Worm (Caenorhabditis elegans) whole organism, late embryonic: ENCODE results near the gene F18E9.3.
A peak's percentile ranks its signal among the peaks of the same experiment; 100 is the strongest.

ENCODE experiments used
- C08G9.2 ChIP-seq: sonication (generic microtip); optimal IDR thresholded peaks from 2 replicates; lab custom pipeline; 2016; ENCODE audit warnings: mild to moderate bottlenecking, missing genetic modification characterization, moderate library complexity, missing compliant biosample characterization
- C38D4.7 ChIP-seq: fragments of 200-800 bp; sonication (Bioruptor generic); optimal IDR thresholded peaks from 2 replicates; lab custom pipeline; 2018; ENCODE audit warnings: mild to moderate bottlenecking, missing genetic modification characterization, moderate library complexity, missing compliant biosample characterization
- Y22D7AL.16 ChIP-seq: sonication (generic microtip); optimal IDR thresholded peaks from 2 replicates; lab custom pipeline; 2016; ENCODE audit warnings: missing genetic modification characterization, missing compliant biosample characterization
- ceh-14 ChIP-seq: sonication (generic microtip); optimal IDR thresholded peaks from 2 replicates; lab custom pipeline; 2016; ENCODE audit warnings: missing genotype, missing genetic modification characterization, missing compliant biosample characterization
- ceh-18 ChIP-seq: sonication (generic microtip); optimal IDR thresholded peaks from 2 replicates; lab custom pipeline; 2016; ENCODE audit warnings: missing genetic modification characterization, missing compliant biosample characterization
- ceh-2 ChIP-seq: sonication (generic microtip); optimal IDR thresholded peaks from 2 replicates; lab custom pipeline; 2016; ENCODE audit warnings: missing genotype, missing genetic modification characterization, missing compliant biosample characterization
- ceh-22 ChIP-seq: sonication (generic microtip); optimal IDR thresholded peaks from 2 replicates; lab custom pipeline; 2017; ENCODE audit warnings: missing biosample characterization, missing genetic modification characterization
- ceh-24 ChIP-seq: sonication (generic microtip); optimal IDR thresholded peaks from 2 replicates; lab custom pipeline; 2016; ENCODE audit warnings: mild to moderate bottlenecking, missing genetic modification characterization, missing compliant biosample characterization
- ceh-30 ChIP-seq: fragments of 150-350 bp; optimal IDR thresholded peaks from 2 replicates; lab custom pipeline; 2014; ENCODE audit warnings: missing biosample characterization, missing genetic modification characterization
- ceh-31 ChIP-seq: sonication (generic microtip); optimal IDR thresholded peaks from 2 replicates; lab custom pipeline; 2016; ENCODE audit warnings: missing genetic modification characterization, missing compliant biosample characterization
- ceh-34 ChIP-seq: sonication (generic microtip); optimal IDR thresholded peaks from 2 replicates; lab custom pipeline; 2016; ENCODE audit warnings: mild to moderate bottlenecking, missing genetic modification characterization, missing compliant biosample characterization
- ceh-45 ChIP-seq: fragments of 200-800 bp; sonication (Bioruptor generic); IDR thresholded peaks from 2 replicates; pipeline ENCODE4 v1.3.6; 2022; ENCODE audit warnings: missing genetic modification reagents, missing genetic modification characterization, missing compliant biosample characterization
- ceh-6 ChIP-seq: fragments of 200-800 bp; sonication (Bioruptor generic); optimal IDR thresholded peaks from 2 replicates; lab custom pipeline; 2018; ENCODE audit warnings: mild to moderate bottlenecking, missing genetic modification characterization, missing compliant biosample characterization
- dmd-4 ChIP-seq: sonication (generic microtip); optimal IDR thresholded peaks from 2 replicates; lab custom pipeline; 2016; ENCODE audit warnings: borderline replicate concordance, missing genetic modification characterization, missing compliant biosample characterization
- elt-2 ChIP-seq: sonication (generic microtip); optimal IDR thresholded peaks from 2 replicates; lab custom pipeline; 2016; ENCODE audit warnings: missing genetic modification reagents, missing genetic modification characterization, missing compliant biosample characterization
- ets-4 ChIP-seq: sonication (generic microtip); optimal IDR thresholded peaks from 2 replicates; lab custom pipeline; 2016; ENCODE audit warnings: missing genetic modification characterization, missing compliant biosample characterization
- eyg-1 ChIP-seq: sonication (generic microtip); optimal IDR thresholded peaks from 2 replicates; lab custom pipeline; 2016; ENCODE audit warnings: missing genotype, missing genetic modification characterization, missing compliant biosample characterization
- fkh-10 ChIP-seq: fragments of 150-350 bp; optimal IDR thresholded peaks from 2 replicates; lab custom pipeline; 2014; ENCODE audit warnings: missing biosample characterization, missing genetic modification reagents, missing genetic modification characterization
- gmeb-2 ChIP-seq: sonication (generic microtip); optimal IDR thresholded peaks from 2 replicates; lab custom pipeline; 2016; ENCODE audit warnings: missing genetic modification characterization, inconsistent platforms, missing compliant biosample characterization
- hlh-13 ChIP-seq: fragments of 200-800 bp; sonication (Bioruptor generic); optimal IDR thresholded peaks from 2 replicates; lab custom pipeline; 2018; ENCODE audit warnings: mild to moderate bottlenecking, missing genetic modification characterization, missing compliant biosample characterization
- hlh-15 ChIP-seq: sonication (generic microtip); optimal IDR thresholded peaks from 2 replicates; lab custom pipeline; 2016; ENCODE audit warnings: missing genetic modification characterization, missing compliant biosample characterization
- hlh-30 ChIP-seq: sonication (generic microtip); optimal IDR thresholded peaks from 2 replicates; lab custom pipeline; 2017; ENCODE audit warnings: antibody characterized with exemption, missing genetic modification characterization, missing compliant biosample characterization; ENCODE audit not compliant: insufficient read depth
- hlh-8 ChIP-seq: sonication (generic microtip); optimal IDR thresholded peaks from 2 replicates; lab custom pipeline; 2016; ENCODE audit warnings: missing genotype, missing genetic modification characterization, missing compliant biosample characterization
- lin-11 ChIP-seq: fragments of 200-800 bp; sonication (Bioruptor generic); optimal IDR thresholded peaks from 2 replicates; lab custom pipeline; 2018; ENCODE audit warnings: mild to moderate bottlenecking, missing genetic modification characterization, missing compliant biosample characterization
- madf-2 ChIP-seq: sonication (generic microtip); optimal IDR thresholded peaks from 2 replicates; lab custom pipeline; 2017; ENCODE audit warnings: missing genetic modification characterization, missing compliant biosample characterization
- mec-3 ChIP-seq: sonication (generic microtip); optimal IDR thresholded peaks from 2 replicates; lab custom pipeline; 2016; ENCODE audit warnings: borderline replicate concordance, missing genetic modification characterization, missing compliant biosample characterization
- nfya-1 ChIP-seq: sonication (generic microtip); optimal IDR thresholded peaks from 2 replicates; lab custom pipeline; 2017; ENCODE audit warnings: missing genetic modification characterization, mild to moderate bottlenecking, missing compliant biosample characterization, antibody characterized with exemption, moderate library complexity
- nhr-11 ChIP-seq: fragments of 150-350 bp; optimal IDR thresholded peaks from 2 replicates; lab custom pipeline; 2014; ENCODE audit warnings: missing biosample characterization, missing genetic modification characterization
- nhr-232 ChIP-seq: sonication (generic microtip); optimal IDR thresholded peaks from 2 replicates; lab custom pipeline; 2016; ENCODE audit warnings: missing genetic modification characterization, missing compliant biosample characterization
- npax-4 ChIP-seq: sonication (generic microtip); optimal IDR thresholded peaks from 2 replicates; lab custom pipeline; 2016; ENCODE audit warnings: missing genetic modification characterization, missing compliant biosample characterization
- pag-3 ChIP-seq: sonication (generic microtip); optimal IDR thresholded peaks from 2 replicates; lab custom pipeline; 2016; ENCODE audit warnings: missing compliant biosample characterization, missing genetic modification characterization, borderline replicate concordance
- pat-9 ChIP-seq: fragments of 200-800 bp; sonication (Bioruptor generic); optimal IDR thresholded peaks from 2 replicates; lab custom pipeline; 2018; ENCODE audit warnings: mild to moderate bottlenecking, missing genetic modification characterization, moderate library complexity, missing compliant biosample characterization
- pax-1 ChIP-seq: fragments of 150-350 bp; optimal IDR thresholded peaks from 2 replicates; lab custom pipeline; 2014; ENCODE audit warnings: missing biosample characterization, missing genetic modification characterization
- pqm-1 ChIP-seq: sonication (generic microtip); optimal IDR thresholded peaks from 2 replicates; lab custom pipeline; 2016; ENCODE audit warnings: missing genetic modification characterization, missing compliant biosample characterization
- ref-2 ChIP-seq: sonication (generic microtip); optimal IDR thresholded peaks from 2 replicates; lab custom pipeline; 2016; ENCODE audit warnings: missing genetic modification characterization, missing compliant biosample characterization
- rnt-1 ChIP-seq: sonication (generic microtip); optimal IDR thresholded peaks from 2 replicates; lab custom pipeline; 2016; ENCODE audit warnings: missing genetic modification characterization, missing compliant biosample characterization
- sox-2 ChIP-seq: fragments of 200-800 bp; sonication (Bioruptor generic); IDR thresholded peaks from 2 replicates; pipeline ENCODE4 v1.3.6; 2022; ENCODE audit warnings: missing genetic modification reagents, missing genetic modification characterization, missing compliant biosample characterization
- sox-4 ChIP-seq: sonication (generic microtip); optimal IDR thresholded peaks from 2 replicates; lab custom pipeline; 2017; ENCODE audit warnings: mild to moderate bottlenecking, missing genetic modification characterization, inconsistent platforms, missing compliant biosample characterization
- syd-9 ChIP-seq: sonication (generic microtip); optimal IDR thresholded peaks from 2 replicates; lab custom pipeline; 2016; ENCODE audit warnings: mild to moderate bottlenecking, missing genetic modification characterization, moderate library complexity, missing compliant biosample characterization
- tbx-2 ChIP-seq: sonication (generic microtip); optimal IDR thresholded peaks from 2 replicates; lab custom pipeline; 2016; ENCODE audit warnings: missing genetic modification characterization, missing compliant biosample characterization
- tbx-7 ChIP-seq: sonication (generic microtip); optimal IDR thresholded peaks from 2 replicates; lab custom pipeline; 2016; ENCODE audit warnings: missing genotype, missing genetic modification characterization, missing compliant biosample characterization
- ttx-3 ChIP-seq: sonication (generic microtip); optimal IDR thresholded peaks from 2 replicates; lab custom pipeline; 2016; ENCODE audit warnings: missing genetic modification reagents, missing genetic modification characterization, missing compliant biosample characterization
- unc-42 ChIP-seq: sonication (generic microtip); optimal IDR thresholded peaks from 2 replicates; lab custom pipeline; 2016; ENCODE audit warnings: missing genotype, missing genetic modification characterization, missing compliant biosample characterization
- unc-55 ChIP-seq: sonication (generic microtip); optimal IDR thresholded peaks from 2 replicates; lab custom pipeline; 2017; ENCODE audit warnings: missing biosample characterization, missing genetic modification reagents, missing genetic modification characterization

The F18E9.3 gene

ce11 chrX:8545971-8546442 lies 39.9 kb upstream of the F18E9.3 start, which contains the start of gene sdha-1 (continued):
- peak; percentile 54 for TF ChIP-seq tbx-2
- no peak for TF ChIP-seq tbx-7 (tag; lab: Kevin White, UChicago)
- TF ChIP-seq ceh-22 (tag; lab: Kevin White, UChicago): no peak
- no peak for TF ChIP-seq mec-3 (tag; lab: Kevin White, UChicago)
- TF ChIP-seq nhr-232: no peak
- TF ChIP-seq pat-9 (tag; lab: Kevin White, UChicago): no peak
- peak; percentile 8 for TF ChIP-seq ceh-14 (tag; lab: Kevin White, UChicago)
- TF ChIP-seq C38D4.7 (GFP tag; lab: Kevin White, UChicago): no peak
- no peak for TF ChIP-seq pax-1 (tag; lab: Kevin White, UChicago)
- TF ChIP-seq rnt-1 (tag; lab: Kevin White, UChicago): peak; percentile 23
- TF ChIP-seq Y22D7AL.16 (tag; lab: Kevin White, UChicago): no peak
- TF ChIP-seq ttx-3 (tag; lab: Kevin White, UChicago): no peak
- TF ChIP-seq npax-4: no peak
- peak; percentile 42 for TF ChIP-seq pqm-1
- peak; percentile 34 for TF ChIP-seq unc-42 (tag; lab: Kevin White, UChicago)
- no peak for TF ChIP-seq hlh-8 (tag; lab: Kevin White, UChicago)
- no peak for TF ChIP-seq fkh-10 (GFP tag; lab: Kevin White, UChicago)
- no peak for TF ChIP-seq ceh-6 (GFP tag; lab: Kevin White, UChicago)
- no peak for TF ChIP-seq pag-3 (tag; lab: Kevin White, UChicago)
- TF ChIP-seq ets-4 (tag; lab: Kevin White, UChicago): no peak
- no peak for TF ChIP-seq hlh-15
- no peak for TF ChIP-seq nhr-11 (tag; lab: Kevin White, UChicago)
- peak; percentile 25 for TF ChIP-seq ceh-18 (tag; lab: Kevin White, UChicago)

- no peak for TF ChIP-seq gmeb-2 (tag; lab: Kevin White, UChicago)
- peak; percentile 31 for TF ChIP-seq elt-2
These were observed 36.9 kb upstream of the F18E9.3 start, which contains the start of gene D2021.4 for ce11 chrX:8549026-8549425. D2021.4 (minus strand) TSS chrX:8549073.

- no peak for TF ChIP-seq nhr-232
- peak; percentile 14 for TF ChIP-seq ceh-31
- peak; percentile 43 for TF ChIP-seq ceh-18 (tag; lab: Kevin White, UChicago)
- no peak for TF ChIP-seq ets-4 (tag; lab: Kevin White, UChicago)
- no peak for TF ChIP-seq pax-1 (tag; lab: Kevin White, UChicago)
These were observed 35.8 kb upstream of the F18E9.3 start for ce11 chrX:8550099-8550498.

- TF ChIP-seq ets-4 (tag; lab: Kevin White, UChicago) (no peak), dmd-4 (tag; lab: Kevin White, UChicago) (no peak), elt-2 (peak; percentile 47), pax-1 (tag; lab: Kevin White, UChicago) (peak; percentile 28), hlh-30 (tag; lab: Kevin White, UChicago) (peak; percentile 64), C08G9.2 (tag; lab: Kevin White, UChicago) (peak; percentile 1), ceh-22 (tag; lab: Kevin White, UChicago) (no peak), C38D4.7 (GFP tag; lab: Kevin White, UChicago) (no peak), madf-2 (tag; lab: Kevin White, UChicago) (peak; percentile 16), ceh-31 (peak; percentile 77), rnt-1 (tag; lab: Kevin White, UChicago) (peak; percentile 26), eyg-1 (tag; lab: Kevin White, UChicago) (no peak), unc-42 (tag; lab: Kevin White, UChicago) (peak; percentile 74), tbx-2 (peak; percentile 79), lin-11 (no peak), ceh-34 (peak; percentile 41), syd-9 (tag; lab: Kevin White, UChicago) (peak; percentile 17), sox-2 (GFP tag; lab: Robert Waterston, UW) (no peak), ceh-45 (no peak), nfya-1 (tag; lab: Kevin White, UChicago) (peak; percentile 70), hlh-13 (GFP tag; lab: Kevin White, UChicago) (no peak), ceh-18 (tag; lab: Kevin White, UChicago) (peak; percentile 74), ceh-24 (tag; lab: Kevin White, UChicago) (no peak), ref-2 (peak; percentile 61), tbx-7 (tag; lab: Kevin White, UChicago) (peak; percentile 10), ceh-2 (tag; lab: Kevin White, UChicago) (peak; percentile 47), unc-55 (GFP tag; lab: Kevin White, UChicago) (peak; percentile 31), sox-4 (tag; lab: Kevin White, UChicago) (no peak), ceh-30 (tag; lab: Kevin White, UChicago) (no peak)
These were observed 34.1 kb upstream of the F18E9.3 start, which contains the start of gene dhhc-14 for ce11 chrX:8551687-8552327. dhhc-14 (plus strand) TSS chrX:8552277.
